Worm (Caenorhabditis elegans) whole organism, early embryonic: ENCODE measurements around the gene Y47D3A.14.
"Not testable (repeated sequence)": the region's sequence is repeated elsewhere in the genome, so short reads cannot be mapped to it uniquely, and the experiment has no call there.

Experiments
- aly-1 ChIP-seq: sonication (generic microtip); optimal IDR thresholded peaks from 2 replicates; lab custom pipeline; 2016; ENCODE audit warnings: missing genetic modification characterization, missing compliant biosample characterization
- ama-1 ChIP-seq: fragments of 150-350 bp; optimal IDR thresholded peaks from 2 replicates; lab custom pipeline; 2014
- ets-7 ChIP-seq: sonication (generic microtip); optimal IDR thresholded peaks from 2 replicates; lab custom pipeline; 2016; ENCODE audit warnings: missing genotype, missing genetic modification characterization, missing compliant biosample characterization
- flt-1 ChIP-seq: fragments of 200-800 bp; sonication (Bioruptor generic); IDR thresholded peaks from 2 replicates; pipeline ENCODE4 v1.3.6; 2022; ENCODE audit warnings: missing genetic modification characterization, missing compliant biosample characterization
- pes-1 ChIP-seq: fragments of 200-800 bp; sonication (Bioruptor generic); IDR thresholded peaks from 2 replicates; pipeline ENCODE4 v1.3.6; 2022; ENCODE audit warnings: missing genetic modification reagents, missing genetic modification characterization, missing compliant biosample characterization
- sea-1 ChIP-seq: fragments of 200-800 bp; sonication (Bioruptor generic); conservative IDR thresholded peaks from 2 replicates; pipeline ENCODE4 v1.3.6; 2022; ENCODE audit warnings: missing genetic modification characterization, missing compliant biosample characterization
- tbx-11 ChIP-seq: fragments of 200-800 bp; sonication (Bioruptor generic); IDR thresholded peaks from 2 replicates; pipeline ENCODE4 v1.3.6; 2022; ENCODE audit warnings: missing genetic modification characterization, missing compliant biosample characterization
- tbx-37 ChIP-seq: fragments of 200-800 bp; sonication (Bioruptor generic); conservative IDR thresholded peaks from 2 replicates; pipeline ENCODE4 v1.3.6; 2022; ENCODE audit warnings: missing genetic modification reagents, missing genetic modification characterization, missing compliant biosample characterization

DNA sequence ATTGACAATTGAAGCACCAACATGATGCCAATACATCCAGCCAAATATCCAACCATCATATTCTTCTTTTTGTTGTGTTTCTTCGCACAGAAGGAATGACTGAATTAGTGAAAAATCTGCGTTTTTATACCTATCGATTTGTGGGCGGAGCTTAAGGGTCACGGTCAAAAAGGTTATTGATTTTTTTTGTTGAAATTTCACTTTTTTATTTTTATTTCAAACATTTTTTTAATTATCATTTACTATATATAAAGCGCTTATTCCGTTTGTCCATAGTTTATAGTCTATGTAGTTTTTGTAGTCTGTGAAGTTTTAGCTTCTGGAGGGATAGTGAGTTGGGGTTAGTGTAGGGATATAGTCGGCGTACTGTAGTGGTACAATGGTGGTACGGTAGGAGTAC lies 12.7 kb downstream of the Y47D3A.14 start, which contains the start of gene Y47D3A.13:
- TF ChIP-seq ama-1 (lab: Kevin White, UChicago); sea-1 (GFP tag; lab: Robert Waterston, UW); ets-7 (tag; lab: Kevin White, UChicago); aly-1 (tag; lab: Kevin White, UChicago); flt-1; tbx-11 (GFP tag; lab: Robert Waterston, UW); tbx-37 (GFP tag; lab: Robert Waterston, UW); pes-1 (GFP tag; lab: Robert Waterston, UW): not testable (repeated sequence)
